Worm (Caenorhabditis elegans) whole organism, L2 larva: Measurements from ENCODE around the gene ZC487.1.
A peak's percentile ranks its signal among the peaks of the same experiment; 100 is the strongest.

Source experiments
- C34F6.9 ChIP-seq: fragments of 150-350 bp; optimal IDR thresholded peaks from 2 replicates; lab custom pipeline; 2014; ENCODE audit warnings: missing biosample characterization, missing genetic modification characterization
- F13H6.1 ChIP-seq: sonication (generic microtip); optimal IDR thresholded peaks from 2 replicates; lab custom pipeline; 2016; ENCODE audit warnings: missing genetic modification characterization, missing compliant biosample characterization
- alr-1 ChIP-seq: fragments of 150-350 bp; optimal IDR thresholded peaks from 2 replicates; lab custom pipeline; 2014; ENCODE audit warnings: missing biosample characterization, missing genetic modification characterization
- aly-2 ChIP-seq: fragments of 150-350 bp; optimal IDR thresholded peaks from 2 replicates; lab custom pipeline; 2014; ENCODE audit warnings: missing biosample characterization, missing genetic modification characterization
- ama-1 ChIP-seq: fragments of 150-350 bp; optimal IDR thresholded peaks from 2 replicates; lab custom pipeline; 2018; ENCODE audit warnings: inconsistent platforms
- blmp-1 ChIP-seq: sonication (generic microtip); optimal IDR thresholded peaks from 2 replicates; lab custom pipeline; 2017; ENCODE audit warnings: missing genetic modification characterization, mild to moderate bottlenecking, missing compliant biosample characterization, antibody characterized with exemption, moderate library complexity; ENCODE audit not compliant: insufficient read depth
- ceh-16 ChIP-seq: fragments of 150-350 bp; optimal IDR thresholded peaks from 2 replicates; lab custom pipeline; 2014; ENCODE audit warnings: missing biosample characterization, missing genetic modification characterization
- crh-2 ChIP-seq: sonication (generic microtip); optimal IDR thresholded peaks from 2 replicates; lab custom pipeline; 2017; ENCODE audit warnings: missing biosample characterization, missing genetic modification characterization
- dmd-4 ChIP-seq: sonication (generic microtip); optimal IDR thresholded peaks from 2 replicates; lab custom pipeline; 2017; ENCODE audit warnings: missing biosample characterization, missing genetic modification characterization
- elt-1 ChIP-seq: fragments of 150-350 bp; optimal IDR thresholded peaks from 2 replicates; lab custom pipeline; 2014; ENCODE audit warnings: missing biosample characterization, missing genetic modification characterization
- fos-1 ChIP-seq: fragments of 150-350 bp; optimal IDR thresholded peaks from 2 replicates; lab custom pipeline; 2014; ENCODE audit warnings: missing biosample characterization, missing genetic modification characterization
- gmeb-1 ChIP-seq: fragments of 150-350 bp; optimal IDR thresholded peaks from 2 replicates; lab custom pipeline; 2014; ENCODE audit warnings: missing biosample characterization, missing genetic modification characterization
- lin-11 ChIP-seq: fragments of 150-350 bp; sonication (generic microtip); optimal IDR thresholded peaks from 2 replicates; lab custom pipeline; 2014; ENCODE audit warnings: missing biosample characterization, missing genetic modification characterization, inconsistent platforms, mixed read lengths
- lin-13 ChIP-seq: fragments of 150-350 bp; optimal IDR thresholded peaks from 2 replicates; lab custom pipeline; 2014; ENCODE audit warnings: missing biosample characterization, missing genetic modification reagents, missing genetic modification characterization
- lin-39 ChIP-seq: fragments of 150-350 bp; optimal IDR thresholded peaks from 2 replicates; lab custom pipeline; 2014; ENCODE audit warnings: missing biosample characterization, missing genetic modification reagents, missing genetic modification characterization
- lsy-2 ChIP-seq, 2 experiments: fragments of 150-350 bp in 1 of 2; sonication (generic microtip) in 1 of 2; optimal IDR thresholded peaks; 2 replicates each; lab custom pipeline; 2014 to 2017; ENCODE audit warnings: missing biosample characterization in 2 of 2, missing genetic modification characterization in 2 of 2
- mbf-1 ChIP-seq: sonication (generic microtip); optimal IDR thresholded peaks from 2 replicates; lab custom pipeline; 2017; ENCODE audit warnings: missing biosample characterization, missing genetic modification characterization
- nhr-11 ChIP-seq: fragments of 150-350 bp; optimal IDR thresholded peaks from 2 replicates; lab custom pipeline; 2014; ENCODE audit warnings: missing biosample characterization, missing genetic modification characterization
- nhr-12 ChIP-seq: fragments of 150-350 bp; optimal IDR thresholded peaks from 2 replicates; lab custom pipeline; 2014; ENCODE audit warnings: missing biosample characterization, missing genetic modification characterization
- nhr-129 ChIP-seq: fragments of 150-350 bp; optimal IDR thresholded peaks from 2 replicates; lab custom pipeline; 2014; ENCODE audit warnings: missing biosample characterization, missing genetic modification characterization
- nhr-21 ChIP-seq: fragments of 150-350 bp; optimal IDR thresholded peaks from 2 replicates; lab custom pipeline; 2014; ENCODE audit warnings: missing biosample characterization, missing genetic modification characterization
- nhr-23 ChIP-seq: fragments of 150-350 bp; optimal IDR thresholded peaks from 2 replicates; lab custom pipeline; 2014; ENCODE audit warnings: missing biosample characterization, missing genetic modification reagents, missing genetic modification characterization
- nhr-237 ChIP-seq: fragments of 150-350 bp; optimal IDR thresholded peaks from 2 replicates; lab custom pipeline; 2014; ENCODE audit warnings: missing biosample characterization, missing genetic modification characterization
- nhr-25 ChIP-seq: fragments of 150-350 bp; sonication (generic microtip); optimal IDR thresholded peaks from 3 replicates; lab custom pipeline; 2014; ENCODE audit warnings: missing biosample characterization, missing genetic modification characterization
- peb-1 ChIP-seq: fragments of 150-350 bp; optimal IDR thresholded peaks from 2 replicates; lab custom pipeline; 2014; ENCODE audit warnings: missing biosample characterization, missing genetic modification characterization
- sem-4 ChIP-seq: fragments of 150-350 bp; optimal IDR thresholded peaks from 2 replicates; lab custom pipeline; 2014; ENCODE audit warnings: missing biosample characterization, missing genetic modification reagents, missing genetic modification characterization
- skn-1 ChIP-seq: sonication (generic microtip); optimal IDR thresholded peaks from 2 replicates; lab custom pipeline; 2017; ENCODE audit warnings: missing biosample characterization, missing genetic modification characterization
- sma-3 ChIP-seq: sonication (generic microtip); optimal IDR thresholded peaks from 2 replicates; lab custom pipeline; 2016; ENCODE audit warnings: missing genetic modification reagents, missing genetic modification characterization, missing compliant biosample characterization
- sma-9 ChIP-seq, 2 experiments: fragments of 150-350 bp in 1 of 2; sonication (generic microtip) in 1 of 2; optimal IDR thresholded peaks; 2 replicates each; lab custom pipeline; 2014 to 2016; ENCODE audit warnings: missing genetic modification characterization in 2 of 2, mild to moderate bottlenecking in 1 of 2, missing biosample characterization in 1 of 2, missing compliant biosample characterization in 1 of 2, missing genetic modification reagents in 1 of 2, moderate library complexity in 1 of 2
- unc-39 ChIP-seq: fragments of 150-350 bp; optimal IDR thresholded peaks from 2 replicates; lab custom pipeline; 2014; ENCODE audit warnings: missing biosample characterization, missing genetic modification characterization
- unc-55 ChIP-seq: fragments of 150-350 bp; sonication (generic microtip); optimal IDR thresholded peaks from 3 replicates; lab custom pipeline; 2014; ENCODE audit warnings: missing biosample characterization, missing genetic modification reagents, missing genetic modification characterization
- ztf-1 ChIP-seq: fragments of 200-800 bp; sonication (Bioruptor generic); conservative IDR thresholded peaks from 2 replicates; pipeline ENCODE4 v1.3.6; 2022; ENCODE audit warnings: missing genetic modification characterization, missing compliant biosample characterization
- ztf-11 ChIP-seq: sonication (generic microtip); optimal IDR thresholded peaks from 2 replicates; lab custom pipeline; 2017; ENCODE audit warnings: missing biosample characterization, missing genetic modification characterization

The ZC487.1 gene

DNA sequence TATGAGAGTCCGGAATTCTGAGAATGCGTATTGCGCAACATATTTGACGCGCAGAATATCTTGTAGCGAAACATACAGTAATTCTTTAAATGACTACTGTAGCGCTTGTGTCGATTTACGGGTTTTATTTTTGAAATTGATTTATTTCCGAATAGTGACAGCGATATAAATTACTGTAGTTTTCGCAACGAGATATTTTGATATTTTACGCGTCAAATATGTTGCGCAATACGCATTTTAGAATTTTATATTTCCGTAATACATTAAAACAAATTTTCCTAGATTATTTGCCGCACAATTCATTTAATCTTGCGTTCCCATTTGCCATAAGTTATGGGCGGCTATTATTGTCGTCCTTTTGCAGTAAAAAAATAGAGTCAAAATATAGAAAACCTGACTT lies 22.0 kb upstream of the ZC487.1 start:
- TF ChIP-seq nhr-21 (tag; lab: Kevin White, UChicago) = no peak
- no peak for TF ChIP-seq sma-3 (GFP tag; lab: Kevin White, UChicago)

DNA sequence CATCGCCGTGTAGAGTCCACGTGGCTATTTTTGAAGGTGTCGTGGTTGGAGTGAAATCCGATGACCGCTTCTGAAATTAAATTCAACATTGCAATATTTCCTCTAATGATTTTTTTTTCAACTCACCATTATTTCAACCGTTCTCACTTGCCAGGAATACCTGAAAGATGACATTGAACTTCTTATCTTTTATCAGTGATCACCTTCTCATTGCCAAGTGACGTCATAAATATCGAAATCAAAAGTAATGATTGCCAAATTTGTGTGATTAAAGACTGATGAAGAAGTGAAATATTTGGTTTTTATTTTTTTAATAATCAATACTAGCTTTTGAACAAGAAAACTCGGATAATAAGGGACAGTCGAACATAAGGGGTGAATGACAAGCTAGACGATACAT lies 20.6 kb upstream of the ZC487.1 start, which contains the start of gene W02F12.4:
Gene W02F12.4, minus strand, starts transcription at position 164 of the 400 bp plus-strand sequence.
- TF ChIP-seq nhr-129 (tag; lab: Kevin White, UChicago) = no peak
- TF ChIP-seq fos-1 (tag; lab: Kevin White, UChicago) = peak; percentile 91
- TF ChIP-seq nhr-25 (tag; lab: Kevin White, UChicago) = peak; percentile 7
- peak; percentile 53 for TF ChIP-seq blmp-1 (tag; lab: Kevin White, UChicago)
- TF ChIP-seq nhr-21 (tag; lab: Kevin White, UChicago) = no peak
- TF ChIP-seq crh-2 (tag; lab: Kevin White, UChicago) = peak; percentile 67
- peak; percentile 72 for TF ChIP-seq sma-9 (GFP tag; optimal IDR thresholded peaks at IDR 0.05; lab: Kevin White, UChicago)
- no peak for TF ChIP-seq sma-9 (tag; optimal IDR thresholded peaks at IDR 0.05; lab: Kevin White, UChicago)
- peak; percentile 52 for TF ChIP-seq sma-3 (GFP tag; lab: Kevin White, UChicago)
- peak; percentile 65 for TF ChIP-seq skn-1 (tag; lab: Kevin White, UChicago)
- TF ChIP-seq, all 48 proteins: peak for 7

DNA sequence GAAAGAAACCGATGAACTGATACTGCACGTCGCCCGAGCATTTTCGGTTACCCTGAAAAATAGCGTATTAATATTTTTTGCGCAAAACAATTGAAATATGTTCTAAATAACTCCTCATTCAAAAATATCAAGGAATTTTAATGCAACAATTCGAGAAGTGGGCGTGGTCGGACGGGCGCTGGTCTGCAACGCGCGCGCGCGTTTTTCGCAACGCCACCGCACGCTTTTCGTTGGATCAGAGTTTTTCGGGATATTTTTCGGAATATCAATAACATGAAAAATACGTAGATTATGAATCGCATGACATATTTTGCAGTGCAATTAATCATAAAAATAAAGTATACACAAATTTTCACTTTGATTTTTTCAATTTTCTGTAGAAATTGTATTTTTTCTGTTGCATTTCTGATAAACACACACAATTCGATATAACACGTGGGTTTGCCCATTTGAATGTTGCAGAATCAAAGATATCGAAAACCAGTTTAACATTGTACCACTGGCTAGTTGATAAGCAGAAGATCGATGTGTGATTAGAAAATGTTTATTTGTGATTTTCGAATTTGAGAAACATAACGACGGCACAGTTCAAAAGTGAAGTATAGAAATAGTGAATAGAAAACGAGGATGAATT lies 18.2 kb upstream of the ZC487.1 start, which contains the start of gene dlst-1:
Gene dlst-1, minus strand, starts transcription at position 52 of the 634 bp plus-strand sequence.
- TF ChIP-seq sma-3 (GFP tag; lab: Kevin White, UChicago) (peak; percentile 66), nhr-12 (tag; lab: Kevin White, UChicago) (no peak), nhr-25 (tag; lab: Kevin White, UChicago) (peak; percentile 45), nhr-129 (tag; lab: Kevin White, UChicago) (peak; percentile 47), nhr-21 (tag; lab: Kevin White, UChicago) (peak; percentile 8), nhr-237 (tag; lab: Kevin White, UChicago) (no peak), lsy-2 (tag; optimal IDR thresholded peaks at IDR 0.05; lab: Kevin White, UChicago) (peak; percentile 21 to 45), C34F6.9 (tag; lab: Kevin White, UChicago) (peak; percentile 29), F13H6.1 (tag; lab: Kevin White, UChicago) (peak; percentile 40), gmeb-1 (tag; lab: Kevin White, UChicago) (peak; percentile 43), lin-11 (tag; lab: Kevin White, UChicago) (peak; percentile 25), ceh-16 (tag; lab: Kevin White, UChicago) (no peak)

DNA sequence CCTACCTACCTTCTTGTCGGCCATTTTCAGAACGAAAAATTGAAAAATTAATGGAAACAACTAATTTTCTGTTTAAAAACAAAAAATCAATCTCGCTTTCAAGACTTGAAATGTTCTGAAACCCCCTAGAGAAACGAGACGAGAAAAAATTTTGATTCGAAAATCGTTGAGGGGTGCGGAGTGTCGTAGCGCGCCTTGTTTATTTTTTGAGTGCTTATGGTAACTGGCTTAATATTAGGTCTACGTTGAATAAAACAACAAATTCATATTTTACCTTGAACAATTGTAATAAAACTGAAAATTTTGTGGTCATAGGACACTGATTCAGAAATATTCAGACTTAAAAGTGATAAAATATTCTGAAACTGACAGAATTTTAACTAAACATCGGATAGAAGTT lies 16.9 kb upstream of the ZC487.1 start, which contains the start of gene sna-1:
Gene sna-1, minus strand, starts transcription at position 218 of the 400 bp plus-strand sequence.
- no peak for TF ChIP-seq crh-2 (tag; lab: Kevin White, UChicago)
- TF ChIP-seq nhr-129 (tag; lab: Kevin White, UChicago) = no peak
- TF ChIP-seq skn-1 (tag; lab: Kevin White, UChicago) = no peak
- no peak for TF ChIP-seq lin-39
- TF ChIP-seq aly-2 (tag; lab: Kevin White, UChicago) = no peak
- TF ChIP-seq mbf-1 (tag; lab: Kevin White, UChicago) = no peak
- no peak for TF ChIP-seq sem-4 (tag; lab: Kevin White, UChicago)
- peak; percentile 28 for TF ChIP-seq unc-55
- no peak for TF ChIP-seq blmp-1 (tag; lab: Kevin White, UChicago)
- TF ChIP-seq nhr-23 (tag; lab: Kevin White, UChicago) = no peak
- no peak for TF ChIP-seq sma-3 (GFP tag; lab: Kevin White, UChicago)
- no peak for TF ChIP-seq C34F6.9 (tag; lab: Kevin White, UChicago)
- TF ChIP-seq ama-1 (lab: Kevin White, UChicago) = peak; percentile 36
- no peak for TF ChIP-seq fos-1 (tag; lab: Kevin White, UChicago)

DNA sequence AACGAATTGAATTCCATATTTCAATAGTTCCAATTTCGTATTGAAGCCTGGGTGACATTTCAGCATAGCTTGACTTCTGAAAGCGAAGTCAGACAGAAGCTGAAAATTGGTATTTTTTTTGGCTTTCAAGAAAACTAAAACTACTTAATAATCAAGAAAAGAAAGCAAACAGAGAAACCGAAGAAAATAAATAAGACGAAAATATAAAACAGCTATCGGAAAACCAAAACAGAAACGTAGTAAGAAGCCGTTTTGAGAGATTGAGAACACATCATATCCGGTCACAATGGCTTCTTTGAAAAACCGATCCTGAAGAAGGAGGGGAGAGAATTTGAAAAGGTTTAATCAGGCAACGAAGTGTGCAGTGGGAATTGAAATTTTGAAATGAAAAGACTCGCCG lies 9.1 kb upstream of the ZC487.1 start, which contains the start of gene srg-30:
Gene srg-30, minus strand, starts transcription at position 101 of the 400 bp plus-strand sequence.
- TF ChIP-seq elt-1 (tag; lab: Kevin White, UChicago) = no peak
- no peak for TF ChIP-seq sma-9 (GFP tag; optimal IDR thresholded peaks at IDR 0.05; lab: Kevin White, UChicago)
- no peak for TF ChIP-seq sma-9 (tag; optimal IDR thresholded peaks at IDR 0.05; lab: Kevin White, UChicago)
- no peak for TF ChIP-seq dmd-4 (tag; lab: Kevin White, UChicago)
- no peak for TF ChIP-seq ztf-11
- no peak for TF ChIP-seq fos-1 (tag; lab: Kevin White, UChicago)
- TF ChIP-seq nhr-237 (tag; lab: Kevin White, UChicago) = no peak
- no peak for TF ChIP-seq lin-13
- TF ChIP-seq ztf-1 = no peak
- TF ChIP-seq sem-4 (tag; lab: Kevin White, UChicago) = no peak
- no peak for TF ChIP-seq unc-39 (tag; lab: Kevin White, UChicago)
- TF ChIP-seq lin-11 (tag; lab: Kevin White, UChicago) = no peak
- no peak for TF ChIP-seq nhr-25 (tag; lab: Kevin White, UChicago)
- no peak for TF ChIP-seq lsy-2 (tag; optimal IDR thresholded peaks at IDR 0.05; lab: Kevin White, UChicago)
- no peak for TF ChIP-seq nhr-11 (tag; lab: Kevin White, UChicago)
- no peak for TF ChIP-seq peb-1 (tag; lab: Kevin White, UChicago)
- TF ChIP-seq F13H6.1 (tag; lab: Kevin White, UChicago) = no peak
- no peak for TF ChIP-seq crh-2 (tag; lab: Kevin White, UChicago)
- TF ChIP-seq alr-1 (tag; lab: Kevin White, UChicago) = no peak
- no peak for TF ChIP-seq sma-3 (GFP tag; lab: Kevin White, UChicago)
- TF ChIP-seq aly-2 (tag; lab: Kevin White, UChicago) = no peak
- TF ChIP-seq, all 48 proteins: peak for 0
